Worm (Caenorhabditis elegans): ENCODE measurements around the gene xbp-1.

DNA sequence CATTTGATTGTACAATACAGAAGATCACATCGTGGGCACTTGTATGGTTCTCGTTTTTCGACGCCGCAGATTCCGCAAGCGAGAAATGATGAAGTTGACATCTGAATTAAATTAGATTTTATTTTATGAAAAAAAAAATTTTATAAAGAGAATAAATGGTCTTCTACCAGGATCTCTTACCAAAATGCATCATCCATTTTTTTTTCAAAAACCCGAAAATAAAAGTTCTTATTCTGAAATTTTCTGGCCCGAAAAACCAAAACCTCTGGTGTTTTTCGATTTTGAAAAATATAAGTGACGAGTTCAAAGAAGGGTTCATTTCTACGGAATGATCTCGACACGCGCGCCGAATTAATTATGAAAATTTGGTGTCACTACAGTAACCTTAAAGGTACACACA lies 50.7 kb downstream of the xbp-1 start, which contains the start of gene zhit-2:
- no peak for TF ChIP-seq unc-39 (tag; optimal IDR thresholded peaks at IDR 0.05)
- no peak for TF ChIP-seq ceh-83 (GFP tag; optimal IDR thresholded peaks at IDR 0.05)
- no peak for TF ChIP-seq nhr-76 (tag; optimal IDR thresholded peaks at IDR 0.05)
- TF ChIP-seq ztf-11 (tag; optimal IDR thresholded peaks at IDR 0.05): no peak
- TF ChIP-seq ces-1 (GFP tag; optimal IDR thresholded peaks at IDR 0.05): no peak
- TF ChIP-seq elt-1 (tag; optimal IDR thresholded peaks at IDR 0.05; ENCODE audit: borderline replicate concordance, insufficient read depth): no peak
- TF ChIP-seq elt-3 (tag; optimal IDR thresholded peaks at IDR 0.05): no peak

Measured in whole organism, mixed stage, embryonic.